Fruit fly (Drosophila melanogaster) whole organism, embryonic: Measurements from ENCODE around the gene CG8034.
A peak's percentile ranks its signal among the peaks of the same experiment; 100 is the strongest.

Source experiments
- BEAF-32 ChIP-seq: fragments of 200-800 bp; sonication (Bioruptor generic); optimal IDR thresholded peaks from 3 replicates; lab custom pipeline; 2017; ENCODE audit warnings: missing biosample characterization, missing genetic modification characterization, mild to moderate bottlenecking, moderate library complexity, missing genetic modification reagents
- CG1024 ChIP-seq: fragments of 200-800 bp; sonication (Bioruptor generic); IDR thresholded peaks from 2 replicates; pipeline ENCODE4 v1.3.6; 2022; ENCODE audit warnings: missing biosample characterization, missing genetic modification characterization
- CG10431 ChIP-seq: fragments of 200-800 bp; sonication (Bioruptor generic); optimal IDR thresholded peaks from 3 replicates; lab custom pipeline; 2018; ENCODE audit warnings: missing biosample characterization, mild to moderate bottlenecking, missing genetic modification characterization
- CG10565 ChIP-seq: fragments of 200-800 bp; sonication (Bioruptor generic); optimal IDR thresholded peaks from 3 replicates; lab custom pipeline; 2016; ENCODE audit warnings: missing biosample characterization, mild to moderate bottlenecking, missing genetic modification characterization
- CG11093 ChIP-seq: fragments of 200-800 bp; sonication (Bioruptor generic); IDR thresholded peaks from 3 replicates; pipeline ENCODE4 v1.3.6; 2022; ENCODE audit warnings: missing biosample characterization, missing genetic modification characterization
- CG12155 ChIP-seq: fragments of 200-800 bp; sonication (Bioruptor generic); optimal IDR thresholded peaks from 3 replicates; lab custom pipeline; 2016; ENCODE audit warnings: missing biosample characterization, missing genetic modification characterization
- CG12744 ChIP-seq: fragments of 200-800 bp; sonication (Bioruptor generic); optimal IDR thresholded peaks from 2 replicates; lab custom pipeline; 2016; ENCODE audit warnings: missing biosample characterization, missing genetic modification characterization
- CG12942 ChIP-seq: fragments of 200-800 bp; sonication (Bioruptor generic); optimal IDR thresholded peaks from 3 replicates; lab custom pipeline; 2016; ENCODE audit warnings: missing biosample characterization, missing genetic modification characterization
- CG13775 ChIP-seq: fragments of 200-800 bp; sonication (Bioruptor generic); optimal IDR thresholded peaks from 3 replicates; lab custom pipeline; 2017; ENCODE audit warnings: missing biosample characterization, mild to moderate bottlenecking, missing genetic modification characterization
- CG1603 ChIP-seq: fragments of 200-800 bp; sonication (Bioruptor generic); optimal IDR thresholded peaks from 2 replicates; lab custom pipeline; 2019; ENCODE audit warnings: missing biosample characterization, mild to moderate bottlenecking, missing genetic modification characterization, moderate library complexity
- CG18476 ChIP-seq: fragments of 200-800 bp; sonication (Bioruptor generic); optimal IDR thresholded peaks from 2 replicates; lab custom pipeline; 2016; ENCODE audit warnings: missing biosample characterization, mild to moderate bottlenecking, missing genetic modification characterization
- CG18764 ChIP-seq: fragments of 200-800 bp; sonication (Bioruptor generic); optimal IDR thresholded peaks from 3 replicates; lab custom pipeline; 2016; ENCODE audit warnings: missing biosample characterization, missing genetic modification characterization
- CG30431 ChIP-seq: fragments of 200-800 bp; sonication (Bioruptor generic); optimal IDR thresholded peaks from 2 replicates; lab custom pipeline; 2017; ENCODE audit warnings: missing biosample characterization, missing genetic modification characterization
- CG31224 ChIP-seq: fragments of 200-800 bp; sonication (Bioruptor generic); IDR thresholded peaks from 2 replicates; pipeline ENCODE4 v1.3.6; 2022; ENCODE audit warnings: missing biosample characterization, missing genetic modification characterization
- CG31441 ChIP-seq: fragments of 200-800 bp; sonication (Bioruptor generic); IDR thresholded peaks from 2 replicates; pipeline ENCODE4 v1.3.6; 2022; ENCODE audit warnings: missing biosample characterization, missing genetic modification characterization
- CG32767 ChIP-seq: fragments of 200-800 bp; sonication (Bioruptor generic); IDR thresholded peaks from 2 replicates; pipeline ENCODE4 v1.3.6; 2022; ENCODE audit warnings: missing biosample characterization, missing genetic modification characterization
- CG34376 ChIP-seq: fragments of 200-800 bp; sonication (Bioruptor generic); optimal IDR thresholded peaks from 2 replicates; lab custom pipeline; 2018; ENCODE audit warnings: missing biosample characterization, mild to moderate bottlenecking, missing genetic modification characterization
- CG3838 ChIP-seq: fragments of 200-800 bp; sonication (Bioruptor generic); optimal IDR thresholded peaks from 3 replicates; lab custom pipeline; 2016; ENCODE audit warnings: missing biosample characterization, missing genetic modification characterization
- CG4707 ChIP-seq: fragments of 200-800 bp; sonication (Bioruptor generic); optimal IDR thresholded peaks from 2 replicates; lab custom pipeline; 2018; ENCODE audit warnings: missing biosample characterization, mild to moderate bottlenecking, missing genetic modification characterization, moderate library complexity
- CG4730 ChIP-seq: fragments of 200-800 bp; sonication (Bioruptor generic); IDR thresholded peaks from 2 replicates; pipeline ENCODE4 v1.3.6; 2022; ENCODE audit warnings: missing biosample characterization, missing genetic modification characterization
- CG7372 ChIP-seq: fragments of 200-800 bp; sonication (Bioruptor generic); IDR thresholded peaks from 2 replicates; pipeline ENCODE4 v1.3.6; 2022; ENCODE audit warnings: missing biosample characterization, missing genetic modification characterization
- Fer1 ChIP-seq: fragments of 200-800 bp; sonication (Bioruptor generic); optimal IDR thresholded peaks from 2 replicates; lab custom pipeline; 2017; ENCODE audit warnings: missing biosample characterization, mild to moderate bottlenecking, missing genetic modification characterization
- Fer2 ChIP-seq: fragments of 200-800 bp; sonication (Bioruptor generic); optimal IDR thresholded peaks from 2 replicates; lab custom pipeline; 2018; ENCODE audit warnings: missing biosample characterization, mild to moderate bottlenecking, missing genetic modification characterization, moderate library complexity
- Gsc ChIP-seq: fragments of 200-800 bp; sonication (Bioruptor generic); IDR thresholded peaks from 2 replicates; pipeline ENCODE4 v1.3.6; 2022; ENCODE audit warnings: missing biosample characterization, missing genetic modification characterization
- Ravus ChIP-seq: fragments of 200-800 bp; sonication (Bioruptor generic); IDR thresholded peaks from 2 replicates; pipeline ENCODE4 v1.3.6; 2022; ENCODE audit warnings: missing biosample characterization, missing genetic modification characterization
- Sox102F ChIP-seq: fragments of 200-800 bp; sonication (Bioruptor generic); optimal IDR thresholded peaks from 2 replicates; lab custom pipeline; 2018; ENCODE audit warnings: missing biosample characterization, mild to moderate bottlenecking, missing genetic modification characterization, moderate library complexity
- br ChIP-seq: fragments of >200 bp; optimal IDR thresholded peaks from 2 replicates; lab custom pipeline; 2017
- chinmo ChIP-seq: fragments of 200-800 bp; sonication (Bioruptor generic); IDR thresholded peaks from 4 replicates; pipeline ENCODE4 v1.3.6; 2022; ENCODE audit warnings: missing biosample characterization, missing genetic modification characterization; ENCODE audit not compliant: partially characterized antibody
- crol ChIP-seq: fragments of 200-800 bp; sonication (Bioruptor generic); IDR thresholded peaks from 2 replicates; pipeline ENCODE4 v1.3.6; 2022; ENCODE audit warnings: missing biosample characterization, missing genetic modification characterization
- da ChIP-seq: fragments of 200-800 bp; sonication (Bioruptor generic); optimal IDR thresholded peaks from 2 replicates; lab custom pipeline; 2016; ENCODE audit warnings: missing biosample characterization, missing genetic modification characterization
- dmrt99B ChIP-seq: fragments of 200-800 bp; sonication (Bioruptor generic); optimal IDR thresholded peaks from 2 replicates; lab custom pipeline; 2018; ENCODE audit warnings: missing biosample characterization, mild to moderate bottlenecking, missing genetic modification characterization, moderate library complexity
- eve ChIP-seq, 2 experiments: fragments of >200 bp; optimal IDR thresholded peaks; 2 replicates each; lab custom pipeline; 2017; ENCODE audit warnings: missing biosample characterization in 2 of 2, missing genetic modification characterization in 2 of 2
- fd102C ChIP-seq: fragments of 200-800 bp; sonication (Bioruptor generic); optimal IDR thresholded peaks from 2 replicates; lab custom pipeline; 2018; ENCODE audit warnings: missing biosample characterization, mild to moderate bottlenecking, missing genetic modification characterization, moderate library complexity
- fd64A ChIP-seq: fragments of 200-800 bp; sonication (Bioruptor generic); optimal IDR thresholded peaks from 3 replicates; lab custom pipeline; 2018; ENCODE audit warnings: missing biosample characterization, mild to moderate bottlenecking, missing genetic modification characterization
- hth ChIP-seq: fragments of >200 bp; optimal IDR thresholded peaks from 2 replicates; lab custom pipeline; 2017; ENCODE audit warnings: inconsistent platforms
- jumu ChIP-seq: fragments of 200-800 bp; sonication (Bioruptor generic); optimal IDR thresholded peaks from 3 replicates; lab custom pipeline; 2016; ENCODE audit warnings: missing biosample characterization, missing genetic modification characterization
- mam ChIP-seq: fragments of 200-800 bp; sonication (Bioruptor generic); optimal IDR thresholded peaks from 3 replicates; lab custom pipeline; 2016; ENCODE audit warnings: missing biosample characterization, missing genetic modification characterization
- nau ChIP-seq: fragments of 200-800 bp; sonication (Bioruptor generic); optimal IDR thresholded peaks from 3 replicates; lab custom pipeline; 2017; ENCODE audit warnings: missing biosample characterization, mild to moderate bottlenecking, missing genetic modification characterization, missing genetic modification reagents
- p53 ChIP-seq: fragments of 200-800 bp; sonication (Bioruptor generic); optimal IDR thresholded peaks from 2 replicates; lab custom pipeline; 2016; ENCODE audit warnings: missing biosample characterization, missing genetic modification characterization
- pb ChIP-seq: fragments of 200-800 bp; sonication (Bioruptor generic); optimal IDR thresholded peaks from 3 replicates; lab custom pipeline; 2016; ENCODE audit warnings: missing biosample characterization, missing genetic modification characterization
- peb ChIP-seq: fragments of 200-800 bp; sonication (Bioruptor generic); IDR thresholded peaks from 2 replicates; pipeline ENCODE4 v1.3.6; 2022; ENCODE audit warnings: missing biosample characterization, missing genetic modification characterization
- phol ChIP-seq: fragments of 200-800 bp; sonication (Bioruptor generic); optimal IDR thresholded peaks from 3 replicates; lab custom pipeline; 2018; ENCODE audit warnings: missing biosample characterization, mild to moderate bottlenecking, missing genetic modification characterization, moderate library complexity
- pzg ChIP-seq: fragments of 200-800 bp; sonication (Bioruptor generic); optimal IDR thresholded peaks from 3 replicates; lab custom pipeline; 2018; ENCODE audit warnings: missing biosample characterization, mild to moderate bottlenecking, missing genetic modification characterization, moderate library complexity
- sd ChIP-seq: fragments of 200-800 bp; sonication (Bioruptor generic); optimal IDR thresholded peaks from 3 replicates; lab custom pipeline; 2018; ENCODE audit warnings: missing biosample characterization, mild to moderate bottlenecking, missing genetic modification characterization, moderate library complexity
- sim ChIP-seq: fragments of 200-800 bp; sonication (Bioruptor generic); IDR thresholded peaks from 2 replicates; pipeline ENCODE4 v1.3.6; 2022; ENCODE audit warnings: missing biosample characterization, missing genetic modification characterization
- tin ChIP-seq: fragments of 200-800 bp; sonication (Bioruptor generic); optimal IDR thresholded peaks from 3 replicates; lab custom pipeline; 2016; ENCODE audit warnings: missing biosample characterization, missing genetic modification characterization
- tll ChIP-seq, 2 experiments: fragments of 200-800 bp in 1 of 2; fragments of >200 bp in 1 of 2; sonication (Bioruptor generic) in 1 of 2; optimal IDR thresholded peaks; 2 replicates each; lab custom pipeline; 2017 to 2019; ENCODE audit warnings: missing biosample characterization in 2 of 2, missing genetic modification characterization in 2 of 2, mild to moderate bottlenecking in 1 of 2, moderate library complexity in 1 of 2
- zfh1 ChIP-seq: fragments of 200-800 bp; sonication (Bioruptor generic); IDR thresholded peaks from 3 replicates; pipeline ENCODE4 v1.3.6; 2022; ENCODE audit warnings: missing biosample characterization, missing genetic modification characterization

The CG8034 gene

dm6 chrX:19323835-19324133, 25.8 kb upstream of the CG8034 start (continued):
- TF ChIP-seq br (lab: Kevin White, UChicago) (no peak), CG34376 (GFP tag; lab: Kevin White, UChicago) (peak; percentile 70), CG10431 (GFP tag; lab: Kevin White, UChicago) (no peak), CG12942 (peak; percentile 64)
- TF ChIP-seq, all 482 proteins: peak for 371

DNA sequence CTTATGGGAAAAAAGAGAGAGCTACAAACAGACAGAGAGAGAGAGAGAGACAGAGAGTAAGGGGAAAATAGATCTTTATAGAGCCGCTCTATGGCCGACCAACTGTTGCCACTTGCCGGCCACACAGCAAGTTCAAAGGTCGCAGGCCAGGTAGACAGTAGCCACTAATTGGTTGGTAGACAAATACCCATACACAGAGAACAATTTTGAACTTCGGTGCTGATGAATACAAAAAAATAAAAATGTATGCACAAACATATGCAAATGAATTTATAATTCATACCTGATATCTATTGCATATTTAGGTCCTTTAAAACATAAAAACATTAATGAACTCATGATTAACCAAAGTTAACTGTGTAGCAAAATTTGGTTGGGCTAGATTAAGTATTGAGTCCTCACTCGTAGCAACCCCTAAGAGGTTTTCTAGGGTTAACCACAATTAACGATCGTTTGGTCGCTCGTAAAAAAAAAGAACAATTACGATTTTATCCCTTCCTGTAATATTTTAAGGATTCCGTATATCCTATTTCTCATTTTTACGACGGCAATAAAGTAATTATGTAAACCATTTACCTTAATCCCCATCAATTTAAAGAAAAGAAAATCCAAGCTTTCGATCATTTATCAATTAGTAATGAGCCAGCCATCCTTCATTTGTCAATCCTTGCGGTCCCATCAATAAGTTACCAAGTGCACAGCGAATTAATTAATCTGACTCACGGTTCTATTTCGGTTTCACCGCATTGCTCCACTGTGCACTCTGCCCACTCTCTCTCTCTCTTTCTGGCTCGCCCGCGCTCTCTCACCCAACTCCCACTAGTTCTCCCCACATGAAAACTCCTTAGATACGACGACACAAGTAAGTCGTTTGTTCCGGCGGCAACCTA, 25.2 kb upstream of the CG8034 start:
- TF ChIP-seq fd102C (GFP tag; lab: Kevin White, UChicago), result peak; percentile 17
- TF ChIP-seq CG12942, result no peak
- peak; percentile 11 for TF ChIP-seq phol (tag; lab: Kevin White, UChicago)
- TF ChIP-seq CG12155 (GFP tag; lab: Kevin White, UChicago), result no peak
- TF ChIP-seq jumu, result no peak
- TF ChIP-seq hth (lab: Kevin White, UChicago), result no peak
- TF ChIP-seq CG3838 (GFP tag; lab: Kevin White, UChicago), result no peak
- no peak for TF ChIP-seq p53 (GFP tag; lab: Kevin White, UChicago)
- TF ChIP-seq mam (GFP tag; lab: Kevin White, UChicago), result no peak
- TF ChIP-seq CG13775, result no peak
- no peak for TF ChIP-seq tll (GFP tag; optimal IDR thresholded peaks at IDR 0.05; lab: Kevin White, UChicago)
- TF ChIP-seq sim (GFP tag; lab: Robert Waterston, UW), result no peak
- no peak for TF ChIP-seq CG31224 (GFP tag; lab: Robert Waterston, UW)
- no peak for TF ChIP-seq CG12744
- no peak for TF ChIP-seq CG18476 (GFP tag; lab: Kevin White, UChicago)
- no peak for TF ChIP-seq CG30431 (GFP tag; lab: Kevin White, UChicago)
- no peak for TF ChIP-seq nau (GFP tag; lab: Kevin White, UChicago)
- TF ChIP-seq eve (GFP tag; optimal IDR thresholded peaks at IDR 0.05; lab: Kevin White, UChicago), result no peak
- TF ChIP-seq CG1603 (tag; lab: Kevin White, UChicago), result peak; percentile 24
- TF ChIP-seq Gsc (GFP tag; lab: Robert Waterston, UW), result peak; percentile 12; the same call in 1 of the 2 replicates
- TF ChIP-seq CG10565 (GFP tag; lab: Kevin White, UChicago), result no peak
- TF ChIP-seq pb (GFP tag; lab: Kevin White, UChicago), result no peak
- no peak for TF ChIP-seq fd64A (GFP tag; lab: Kevin White, UChicago)
- TF ChIP-seq CG7372 (GFP tag; lab: Robert Waterston, UW), result no peak
- no peak for TF ChIP-seq tin
- TF ChIP-seq CG31441 (GFP tag; lab: Robert Waterston, UW), result no peak
- TF ChIP-seq Sox102F, result no peak
- TF ChIP-seq CG10431 (GFP tag; lab: Kevin White, UChicago), result no peak
- TF ChIP-seq zfh1 (GFP tag; lab: Robert Waterston, UW), result peak; percentile 58
- TF ChIP-seq crol (GFP tag; lab: Robert Waterston, UW), result no peak
- TF ChIP-seq CG18764 (GFP tag; lab: Kevin White, UChicago), result no peak
- TF ChIP-seq CG4730 (GFP tag; lab: Robert Waterston, UW), result no peak
- TF ChIP-seq pzg (GFP tag; lab: Kevin White, UChicago), result no peak
- no peak for TF ChIP-seq CG11093 (GFP tag; lab: Robert Waterston, UW)
- TF ChIP-seq CG4707 (GFP tag; lab: Kevin White, UChicago), result no peak
- TF ChIP-seq Ravus, result no peak
- no peak for TF ChIP-seq da (GFP tag; lab: Kevin White, UChicago)
- TF ChIP-seq sd (tag; lab: Kevin White, UChicago), result no peak
- no peak for TF ChIP-seq chinmo (GFP tag; lab: Robert Waterston, UW)
- no peak for TF ChIP-seq CG1024 (GFP tag; lab: Robert Waterston, UW)
- no peak for TF ChIP-seq Fer2 (tag; lab: Kevin White, UChicago)
- no peak for TF ChIP-seq Fer1 (GFP tag; lab: Kevin White, UChicago)
- TF ChIP-seq peb (GFP tag; lab: Robert Waterston, UW), result 0 out of 2 replicates have a peak, but pooled peaks have one; percentile 12
- no peak for TF ChIP-seq BEAF-32 (GFP tag; lab: Kevin White, UChicago)
- TF ChIP-seq CG32767 (GFP tag; lab: Robert Waterston, UW), result no peak
- TF ChIP-seq dmrt99B (tag; lab: Kevin White, UChicago), result no peak
